Fruit fly (Drosophila melanogaster): Measurements from ENCODE around the gene rdhB.

DNA sequence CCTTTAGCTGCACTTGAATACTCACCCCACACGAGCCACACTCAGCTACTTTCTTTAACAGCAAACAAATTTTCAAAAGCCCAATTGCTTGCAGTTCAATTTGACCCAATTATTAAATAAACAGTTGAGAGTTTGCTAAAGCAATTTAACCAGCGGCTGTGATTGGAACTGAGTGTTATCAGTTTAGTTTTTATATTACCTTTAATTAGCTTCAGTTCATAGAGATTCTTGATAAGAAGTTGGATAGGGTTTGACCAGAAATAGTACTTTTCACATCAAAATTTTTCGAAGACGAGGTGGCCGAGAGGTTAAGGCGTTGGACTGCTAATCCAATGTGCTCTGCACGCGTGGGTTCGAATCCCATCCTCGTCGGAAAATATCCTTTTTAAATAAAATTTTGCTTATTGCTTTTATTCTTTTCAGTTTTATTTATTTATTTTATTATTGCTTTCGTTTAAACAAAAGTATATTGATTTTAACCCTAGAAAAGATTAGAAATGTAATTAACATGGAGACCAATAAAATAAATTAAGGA, 44.8 kb downstream of the rdhB start:
- TF ChIP-seq psq (optimal IDR thresholded peaks at IDR 0.05): no peak
- TF ChIP-seq ttk (optimal IDR thresholded peaks at IDR 0.05): no peak
- no peak for TF ChIP-seq h (optimal IDR thresholded peaks at IDR 0.05)

All from Kc167 (cell line).